Worm (Caenorhabditis elegans): ENCODE measurements around the gene unc-104.

- TF ChIP-seq nhr-76 (tag; optimal IDR thresholded peaks at IDR 0.05) (no peak), unc-62 (GFP tag; optimal IDR thresholded peaks at IDR 0.05) (no peak), nhr-77 (tag; optimal IDR thresholded peaks at IDR 0.05) (no peak), lin-15B (tag; optimal IDR thresholded peaks at IDR 0.05) (no peak), lin-39 (tag; optimal IDR thresholded peaks at IDR 0.05) (no peak), lin-13 (GFP tag; optimal IDR thresholded peaks at IDR 0.05) (no peak), fkh-4 (tag; optimal IDR thresholded peaks at IDR 0.05; ENCODE audit: borderline replicate concordance) (no peak), lir-3 (tag; optimal IDR thresholded peaks at IDR 0.05; ENCODE audit: poor library complexity) (no peak)
These were observed 63.1 kb downstream of the unc-104 start, which contains the start of gene cth-2 for ce11 chrII:7057860-7058259.
